Worm (Caenorhabditis elegans): Measurements from ENCODE around the gene gmps-1.

Gene gmps-1

ce11 chrII:10861723-10862486, 6.6 kb downstream of the gmps-1 start (continued):
- TF ChIP-seq fkh-10 (GFP tag; optimal IDR thresholded peaks at IDR 0.05) (peak; percentile 32), mxl-3 (GFP tag; optimal IDR thresholded peaks at IDR 0.05) (peak; percentile 17)

DNA sequence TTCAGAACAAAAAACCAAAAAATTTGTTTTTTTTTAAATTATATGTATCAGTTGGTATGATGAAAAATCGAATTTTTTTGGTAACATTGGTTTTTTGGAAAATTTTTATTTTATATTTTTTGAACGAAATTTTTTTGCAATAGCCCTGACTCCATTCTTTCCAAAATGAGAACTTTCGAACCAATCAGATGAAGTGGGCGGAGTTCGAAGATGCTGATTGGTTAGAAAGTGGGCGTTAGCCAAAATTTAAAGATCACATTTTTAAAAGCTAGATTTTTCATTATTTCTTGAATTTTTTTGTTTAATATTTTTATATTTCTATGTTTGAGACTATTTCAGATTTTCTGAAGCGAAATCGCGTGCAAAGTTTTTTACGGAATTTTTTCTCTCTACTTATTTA, 7.2 kb downstream of the gmps-1 start:
- TF ChIP-seq mdt-29 (GFP tag; IDR thresholded peaks at IDR 0.05) (no peak), unc-62 (GFP tag; optimal IDR thresholded peaks at IDR 0.05 in 1 of 2) (peak in 1 of 2 experiments; percentile 57), unc-62 (tag; optimal IDR thresholded peaks at IDR 0.05) (no peak), pqm-1 (tag; optimal IDR thresholded peaks at IDR 0.05) (no peak), dve-1 (tag; optimal IDR thresholded peaks at IDR 0.05; ENCODE audit: insufficient read depth) (no peak)

ce11 chrII:10860840-10861239, 7.7 kb downstream of the gmps-1 start, which contains the start of gene M106.3:
TSS of gene M106.3 (minus strand) at chrII:10860909.
- TF ChIP-seq daf-16 (GFP tag; optimal IDR thresholded peaks at IDR 0.05) (no peak), daf-16 (tag; optimal IDR thresholded peaks at IDR 0.05) (peak; percentile 43), tra-1 (GFP tag; IDR thresholded peaks at IDR 0.05) (0 out of 2 replicates have a peak, but pooled peaks have one; percentile 25), dmd-6 (GFP tag; IDR thresholded peaks at IDR 0.05) (peak; percentile 74), mdl-1 (tag; optimal IDR thresholded peaks at IDR 0.05) (peak in 1 of 2 experiments; percentile 39), mxl-3 (GFP tag; optimal IDR thresholded peaks at IDR 0.05) (peak; percentile 65), ces-1 (GFP tag; optimal IDR thresholded peaks at IDR 0.05) (no peak), hlh-30 (tag; optimal IDR thresholded peaks at IDR 0.05; ENCODE audit: insufficient read depth) (peak; percentile 33), pqm-1 (tag; optimal IDR thresholded peaks at IDR 0.05) (peak; percentile 87), hlh-11 (tag; optimal IDR thresholded peaks at IDR 0.05) (peak; percentile 55), nhr-11 (tag; optimal IDR thresholded peaks at IDR 0.05) (no peak), pha-4 (GFP tag; IDR thresholded peaks at IDR 0.05) (no peak), pha-4 (tag; optimal IDR thresholded peaks at IDR 0.05) (no peak), mep-1 (tag; optimal IDR thresholded peaks at IDR 0.05) (no peak), dmd-9 (GFP tag; IDR thresholded peaks at IDR 0.05) (no peak), nhr-28 (tag; optimal IDR thresholded peaks at IDR 0.05) (peak; percentile 85), nhr-77 (tag; optimal IDR thresholded peaks at IDR 0.05) (peak; percentile 34), dve-1 (tag; optimal IDR thresholded peaks at IDR 0.05; ENCODE audit: insufficient read depth) (peak; percentile 7)

ce11 chrII:10859359-10859758, 9.2 kb downstream of the gmps-1 start:
- TF ChIP-seq daf-19 (GFP tag; conservative IDR thresholded peaks at IDR 0.05), result no peak
- TF ChIP-seq nhr-28 (tag; optimal IDR thresholded peaks at IDR 0.05), result peak; percentile 58
- TF ChIP-seq dmd-6 (GFP tag; IDR thresholded peaks at IDR 0.05), result peak; percentile 61

DNA sequence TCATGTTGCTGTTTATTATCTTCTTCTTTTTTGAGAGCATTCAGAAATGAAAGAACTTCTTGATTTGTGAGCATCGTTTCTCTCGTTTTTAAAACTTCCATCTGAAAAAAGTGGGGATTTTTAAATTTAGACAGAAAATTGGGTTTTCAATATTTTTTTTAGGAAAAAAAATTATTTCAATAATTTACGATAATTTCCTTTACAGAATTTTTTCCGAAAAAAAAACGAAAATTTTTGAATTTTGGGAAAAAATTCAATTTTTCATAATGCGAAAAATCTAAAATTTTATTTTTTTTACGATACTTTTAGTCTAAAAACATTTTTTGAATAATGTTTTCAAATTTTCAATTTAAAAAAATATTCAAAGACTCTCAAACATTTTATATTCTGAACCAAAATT, 11.4 kb downstream of the gmps-1 start, which contains the start of gene M106.7:
TSS of gene M106.7 (minus strand) at position 101 of the 400 bp plus-strand sequence.
- no peak for TF ChIP-seq nhr-28 (tag; optimal IDR thresholded peaks at IDR 0.05)
- peak; percentile 10 for TF ChIP-seq dve-1 (tag; optimal IDR thresholded peaks at IDR 0.05; ENCODE audit: insufficient read depth)
- TF ChIP-seq daf-16 (GFP tag; optimal IDR thresholded peaks at IDR 0.05), result no peak
- TF ChIP-seq daf-16 (tag; optimal IDR thresholded peaks at IDR 0.05), result peak; percentile 1

- TF ChIP-seq nhr-102 (tag; optimal IDR thresholded peaks at IDR 0.05), result no peak
- no peak for TF ChIP-seq hlh-30 (tag; optimal IDR thresholded peaks at IDR 0.05; ENCODE audit: insufficient read depth)
- no peak for TF ChIP-seq ceh-82 (tag; optimal IDR thresholded peaks at IDR 0.05)
- TF ChIP-seq mxl-2 (GFP tag; conservative IDR thresholded peaks at IDR 0.05), result no peak
- no peak for TF ChIP-seq ceh-32 (tag; optimal IDR thresholded peaks at IDR 0.05; ENCODE audit: poor library complexity)
- no peak for TF ChIP-seq ceh-20 (GFP tag; IDR thresholded peaks at IDR 0.05)
- no peak for TF ChIP-seq ceh-28 (tag; optimal IDR thresholded peaks at IDR 0.05)
- TF ChIP-seq lsy-2 (tag; optimal IDR thresholded peaks at IDR 0.05), result peak in 1 of 2 experiments; percentile 5
Measured at ce11 chrII:10852880-10853279, 15.6 kb downstream of the gmps-1 start.
